Worm (Caenorhabditis elegans) whole organism, L1 larva: Measurements from ENCODE around the gene F59E12.6.

Experiments
- egl-27 ChIP-seq, 2 experiments: fragments of 150-350 bp in 1 of 2; sonication (generic microtip); optimal IDR thresholded peaks; 3 replicates each; lab custom pipeline; 2017 to 2018; ENCODE audit warnings: missing biosample characterization in 2 of 2, missing genetic modification characterization in 2 of 2, missing genetic modification reagents in 2 of 2
- lin-15B ChIP-seq: fragments of 150-350 bp; sonication (generic microtip); optimal IDR thresholded peaks from 3 replicates; lab custom pipeline; 2014; ENCODE audit warnings: missing biosample characterization, missing genetic modification characterization
- snpc-4 ChIP-seq: fragments of 150-350 bp; optimal IDR thresholded peaks from 2 replicates; lab custom pipeline; 2014; ENCODE audit warnings: missing biosample characterization, missing genetic modification characterization

DNA sequence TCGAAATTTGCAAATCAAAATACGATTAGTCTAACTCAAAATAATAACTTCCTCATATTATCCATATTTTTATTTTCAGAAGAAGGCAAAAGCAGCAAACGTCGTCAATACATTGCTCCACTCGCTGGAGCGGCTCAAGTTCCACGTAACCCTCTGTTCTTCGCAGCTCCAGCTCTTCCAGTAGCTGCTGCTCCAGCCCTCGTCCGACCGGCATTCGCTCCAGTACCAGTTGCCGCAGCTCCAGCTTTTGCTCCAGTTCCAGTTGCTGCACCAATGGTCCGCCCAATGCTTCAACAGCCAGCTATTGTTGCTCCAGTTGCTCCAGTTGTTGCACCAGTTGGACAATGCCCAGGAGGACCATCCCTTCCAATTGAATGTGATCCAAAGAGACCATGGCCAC, 52.0 kb downstream of the F59E12.6 start:
- no peak for TF ChIP-seq snpc-4 (tag; lab: Kevin White, UChicago)
- no peak for TF ChIP-seq egl-27 (tag; optimal IDR thresholded peaks at IDR 0.05; lab: Kevin White, UChicago)
- TF ChIP-seq lin-15B: no peak
